Worm (Caenorhabditis elegans): ENCODE measurements around the gene gpa-1.

- TF ChIP-seq fkh-10 (GFP tag; optimal IDR thresholded peaks at IDR 0.05) (no peak), nhr-237 (tag; optimal IDR thresholded peaks at IDR 0.05) (no peak), F16B12.6 (tag; optimal IDR thresholded peaks at IDR 0.05) (no peak), unc-30 (tag; optimal IDR thresholded peaks at IDR 0.05) (no peak)
Observed at ce11 chrV:11146958-11147779, 30.3 kb downstream of the gpa-1 start, which contains the start of the genes T19C4.24 and nlp-33.

All from whole organism, L1 larva.